Worm (Caenorhabditis elegans) whole organism, late embryonic: ENCODE measurements around the gene F22F7.8.
"Not testable (repeated sequence)": the region's sequence is repeated elsewhere in the genome, so short reads cannot be mapped to it uniquely, and the experiment has no call there.

Source experiments
- C08G9.2 ChIP-seq: sonication (generic microtip); optimal IDR thresholded peaks from 2 replicates; lab custom pipeline; 2016; ENCODE audit warnings: mild to moderate bottlenecking, missing genetic modification characterization, moderate library complexity, missing compliant biosample characterization
- C38D4.7 ChIP-seq: fragments of 200-800 bp; sonication (Bioruptor generic); optimal IDR thresholded peaks from 2 replicates; lab custom pipeline; 2018; ENCODE audit warnings: mild to moderate bottlenecking, missing genetic modification characterization, moderate library complexity, missing compliant biosample characterization
- F13H6.1 ChIP-seq: sonication (generic microtip); optimal IDR thresholded peaks from 2 replicates; lab custom pipeline; 2016; ENCODE audit warnings: missing genetic modification characterization, missing compliant biosample characterization
- K02D7.2 ChIP-seq: sonication (generic microtip); optimal IDR thresholded peaks from 2 replicates; lab custom pipeline; 2017; ENCODE audit warnings: mild to moderate bottlenecking, missing genetic modification characterization, missing compliant biosample characterization
- K09A11.1 ChIP-seq: sonication (generic microtip); optimal IDR thresholded peaks from 2 replicates; lab custom pipeline; 2017; ENCODE audit warnings: antibody characterized with exemption, mild to moderate bottlenecking, missing genetic modification characterization, missing compliant biosample characterization; ENCODE audit not compliant: insufficient read depth
- T23F11.4 ChIP-seq: fragments of 200-800 bp; sonication (Bioruptor generic); optimal IDR thresholded peaks from 2 replicates; lab custom pipeline; 2018; ENCODE audit warnings: mild to moderate bottlenecking, missing genetic modification characterization, missing compliant biosample characterization
- Y22D7AL.16 ChIP-seq: sonication (generic microtip); optimal IDR thresholded peaks from 2 replicates; lab custom pipeline; 2016; ENCODE audit warnings: missing genetic modification characterization, missing compliant biosample characterization
- ceh-2 ChIP-seq: sonication (generic microtip); optimal IDR thresholded peaks from 2 replicates; lab custom pipeline; 2016; ENCODE audit warnings: missing genotype, missing genetic modification characterization, missing compliant biosample characterization
- ceh-22 ChIP-seq: sonication (generic microtip); optimal IDR thresholded peaks from 2 replicates; lab custom pipeline; 2017; ENCODE audit warnings: missing biosample characterization, missing genetic modification characterization
- ceh-24 ChIP-seq: sonication (generic microtip); optimal IDR thresholded peaks from 2 replicates; lab custom pipeline; 2016; ENCODE audit warnings: mild to moderate bottlenecking, missing genetic modification characterization, missing compliant biosample characterization
- ceh-30 ChIP-seq: fragments of 150-350 bp; optimal IDR thresholded peaks from 2 replicates; lab custom pipeline; 2014; ENCODE audit warnings: missing biosample characterization, missing genetic modification characterization
- ceh-31 ChIP-seq: sonication (generic microtip); optimal IDR thresholded peaks from 2 replicates; lab custom pipeline; 2016; ENCODE audit warnings: missing genetic modification characterization, missing compliant biosample characterization
- ceh-6 ChIP-seq: fragments of 200-800 bp; sonication (Bioruptor generic); optimal IDR thresholded peaks from 2 replicates; lab custom pipeline; 2018; ENCODE audit warnings: mild to moderate bottlenecking, missing genetic modification characterization, missing compliant biosample characterization
- ceh-9 ChIP-seq: sonication (generic microtip); optimal IDR thresholded peaks from 2 replicates; lab custom pipeline; 2016; ENCODE audit warnings: mild to moderate bottlenecking, missing genetic modification characterization, inconsistent platforms, missing compliant biosample characterization
- dmd-4 ChIP-seq: sonication (generic microtip); optimal IDR thresholded peaks from 2 replicates; lab custom pipeline; 2016; ENCODE audit warnings: borderline replicate concordance, missing genetic modification characterization, missing compliant biosample characterization
- dve-1 ChIP-seq: sonication (generic microtip); optimal IDR thresholded peaks from 2 replicates; lab custom pipeline; 2017; ENCODE audit warnings: antibody characterized with exemption, mild to moderate bottlenecking, missing genetic modification characterization, missing compliant biosample characterization
- elt-4 ChIP-seq: sonication (generic microtip); optimal IDR thresholded peaks from 2 replicates; lab custom pipeline; 2016; ENCODE audit warnings: missing genetic modification characterization, missing compliant biosample characterization
- eyg-1 ChIP-seq: sonication (generic microtip); optimal IDR thresholded peaks from 2 replicates; lab custom pipeline; 2016; ENCODE audit warnings: missing genotype, missing genetic modification characterization, missing compliant biosample characterization
- fax-1 ChIP-seq: sonication (generic microtip); optimal IDR thresholded peaks from 2 replicates; lab custom pipeline; 2016; ENCODE audit warnings: missing genotype, missing genetic modification characterization, missing compliant biosample characterization
- gmeb-2 ChIP-seq: sonication (generic microtip); optimal IDR thresholded peaks from 2 replicates; lab custom pipeline; 2016; ENCODE audit warnings: missing genetic modification characterization, inconsistent platforms, missing compliant biosample characterization
- hlh-15 ChIP-seq: sonication (generic microtip); optimal IDR thresholded peaks from 2 replicates; lab custom pipeline; 2016; ENCODE audit warnings: missing genetic modification characterization, missing compliant biosample characterization
- hlh-30 ChIP-seq: sonication (generic microtip); optimal IDR thresholded peaks from 2 replicates; lab custom pipeline; 2017; ENCODE audit warnings: antibody characterized with exemption, missing genetic modification characterization, missing compliant biosample characterization; ENCODE audit not compliant: insufficient read depth
- mec-3 ChIP-seq: sonication (generic microtip); optimal IDR thresholded peaks from 2 replicates; lab custom pipeline; 2016; ENCODE audit warnings: borderline replicate concordance, missing genetic modification characterization, missing compliant biosample characterization
- nfya-1 ChIP-seq: sonication (generic microtip); optimal IDR thresholded peaks from 2 replicates; lab custom pipeline; 2017; ENCODE audit warnings: missing genetic modification characterization, mild to moderate bottlenecking, missing compliant biosample characterization, antibody characterized with exemption, moderate library complexity
- nhr-11 ChIP-seq: fragments of 150-350 bp; optimal IDR thresholded peaks from 2 replicates; lab custom pipeline; 2014; ENCODE audit warnings: missing biosample characterization, missing genetic modification characterization
- odd-2 ChIP-seq: sonication (generic microtip); optimal IDR thresholded peaks from 2 replicates; lab custom pipeline; 2017; ENCODE audit warnings: antibody characterized with exemption, mild to moderate bottlenecking, missing genetic modification characterization, missing compliant biosample characterization
- pag-3 ChIP-seq: sonication (generic microtip); optimal IDR thresholded peaks from 2 replicates; lab custom pipeline; 2016; ENCODE audit warnings: missing compliant biosample characterization, missing genetic modification characterization, borderline replicate concordance
- pat-9 ChIP-seq: fragments of 200-800 bp; sonication (Bioruptor generic); optimal IDR thresholded peaks from 2 replicates; lab custom pipeline; 2018; ENCODE audit warnings: mild to moderate bottlenecking, missing genetic modification characterization, moderate library complexity, missing compliant biosample characterization
- pax-1 ChIP-seq: fragments of 150-350 bp; optimal IDR thresholded peaks from 2 replicates; lab custom pipeline; 2014; ENCODE audit warnings: missing biosample characterization, missing genetic modification characterization
- pha-4 ChIP-seq: fragments of 150-350 bp; optimal IDR thresholded peaks from 2 replicates; lab custom pipeline; 2018; ENCODE audit warnings: missing biosample characterization, missing genetic modification reagents, missing genetic modification characterization
- sdc-2 ChIP-seq: sonication (generic microtip); optimal IDR thresholded peaks from 2 replicates; lab custom pipeline; 2016; ENCODE audit warnings: missing genotype, missing genetic modification characterization, missing compliant biosample characterization
- sox-4 ChIP-seq: sonication (generic microtip); optimal IDR thresholded peaks from 2 replicates; lab custom pipeline; 2017; ENCODE audit warnings: mild to moderate bottlenecking, missing genetic modification characterization, inconsistent platforms, missing compliant biosample characterization
- syd-9 ChIP-seq: sonication (generic microtip); optimal IDR thresholded peaks from 2 replicates; lab custom pipeline; 2016; ENCODE audit warnings: mild to moderate bottlenecking, missing genetic modification characterization, moderate library complexity, missing compliant biosample characterization
- unc-42 ChIP-seq: sonication (generic microtip); optimal IDR thresholded peaks from 2 replicates; lab custom pipeline; 2016; ENCODE audit warnings: missing genotype, missing genetic modification characterization, missing compliant biosample characterization
- unc-55 ChIP-seq: sonication (generic microtip); optimal IDR thresholded peaks from 2 replicates; lab custom pipeline; 2017; ENCODE audit warnings: missing biosample characterization, missing genetic modification reagents, missing genetic modification characterization
- ztf-16 ChIP-seq: sonication (generic microtip); optimal IDR thresholded peaks from 2 replicates; lab custom pipeline; 2017; ENCODE audit warnings: missing genetic modification characterization, missing compliant biosample characterization

The F22F7.8 gene

ce11 chrV:2099040-2099439, 22.7 kb downstream of the F22F7.8 start, which contains the start of gene F36F12.7:
Gene F36F12.7, plus strand, starts transcription at chrV:2099340.
- TF ChIP-seq K09A11.1 (no peak), ceh-24 (tag; lab: Kevin White, UChicago) (no peak), odd-2 (no peak), T23F11.4 (no peak)

- TF ChIP-seq gmeb-2 (tag; lab: Kevin White, UChicago) (no peak), pat-9 (tag; lab: Kevin White, UChicago) (no peak), hlh-15 (tag; lab: Kevin White, UChicago) (no peak), odd-2 (no peak), unc-55 (GFP tag; lab: Kevin White, UChicago) (no peak), ceh-24 (tag; lab: Kevin White, UChicago) (no peak), fax-1 (tag; lab: Kevin White, UChicago) (no peak), ceh-31 (tag; lab: Kevin White, UChicago) (no peak), ceh-30 (tag; lab: Kevin White, UChicago) (no peak), pag-3 (no peak), nhr-11 (tag; lab: Kevin White, UChicago) (no peak), eyg-1 (tag; lab: Kevin White, UChicago) (no peak)
These were observed 24.1 kb downstream of the F22F7.8 start, which contains the start of gene clec-208 for ce11 chrV:2097653-2098052. Gene clec-208, plus strand, starts transcription at chrV:2097953.

ce11 chrV:2095772-2096171, 26.0 kb downstream of the F22F7.8 start, which contains the start of gene clec-207:
Gene clec-207, plus strand, starts transcription at chrV:2096072.
- TF ChIP-seq ceh-31 (tag; lab: Kevin White, UChicago), result no peak
- TF ChIP-seq hlh-30 (tag; lab: Kevin White, UChicago), result no peak

- TF ChIP-seq dmd-4 (tag; lab: Kevin White, UChicago), result no peak
- no peak for TF ChIP-seq syd-9 (tag; lab: Kevin White, UChicago)
These were observed 26.6 kb downstream of the F22F7.8 start, which contains the start of gene F36F12.2 for ce11 chrV:2095204-2095603. Gene F36F12.2, minus strand, starts transcription at chrV:2095304.

- not testable (repeated sequence) for TF ChIP-seq elt-4, syd-9, unc-42 (tag; lab: Kevin White, UChicago)
These were observed 31.4 kb downstream of the F22F7.8 start, which contains the start of gene ztf-28 for ce11 chrV:2090321-2090720. Gene ztf-28, plus strand, starts transcription at chrV:2090669.

ce11 chrV:2085745-2086267, 36.0 kb downstream of the F22F7.8 start, which contains the start of gene F36F12.3:
Gene F36F12.3, plus strand, starts transcription at chrV:2085795.
- TF ChIP-seq mec-3, C08G9.2, hlh-30 (tag; lab: Kevin White, UChicago): not testable (repeated sequence)
- TF ChIP-seq, all 69 proteins: peak for 0; not testable (repeated sequence) for 69

- TF ChIP-seq dmd-4 (tag; lab: Kevin White, UChicago) (no peak), odd-2 (no peak), hlh-15 (tag; lab: Kevin White, UChicago) (no peak), F13H6.1 (tag; lab: Kevin White, UChicago) (no peak), sox-4 (no peak), K02D7.2 (no peak), ceh-22 (tag; lab: Kevin White, UChicago) (no peak), pha-4 (no peak), gmeb-2 (tag; lab: Kevin White, UChicago) (no peak), dve-1 (no peak), pax-1 (tag; lab: Kevin White, UChicago) (no peak), nfya-1 (no peak), sdc-2 (tag; lab: Kevin White, UChicago) (no peak), C38D4.7 (no peak), Y22D7AL.16 (tag; lab: Kevin White, UChicago) (no peak), ztf-16 (tag; lab: Kevin White, UChicago) (no peak), ceh-2 (tag; lab: Kevin White, UChicago) (no peak), ceh-9 (no peak), ceh-6 (GFP tag; lab: Kevin White, UChicago) (no peak)
These were observed 37.9 kb downstream of the F22F7.8 start for ce11 chrV:2083869-2084268.
